Fruit fly (Drosophila melanogaster) whole organism, wandering third instar larva: ENCODE measurements around the gene Nedd8.

Source experiments
- Abd-B ChIP-seq: fragments of >200 bp; optimal IDR thresholded peaks from 2 replicates; lab custom pipeline; 2017; ENCODE audit warnings: missing biosample characterization, missing genetic modification characterization
- CG32264 ChIP-seq: fragments of 200-800 bp; sonication (Bioruptor generic); optimal IDR thresholded peaks from 2 replicates; lab custom pipeline; 2016; ENCODE audit warnings: missing biosample characterization, missing genetic modification characterization
- CG9705 ChIP-seq: fragments of 200-800 bp; sonication (Bioruptor generic); optimal IDR thresholded peaks from 2 replicates; lab custom pipeline; 2018; ENCODE audit warnings: missing biosample characterization, mild to moderate bottlenecking, missing genetic modification characterization
- CrebA ChIP-seq: fragments of 200-800 bp; sonication (Bioruptor generic); optimal IDR thresholded peaks from 2 replicates; lab custom pipeline; 2016; ENCODE audit warnings: missing biosample characterization, mild to moderate bottlenecking, missing genetic modification characterization, borderline replicate concordance
- Dfd ChIP-seq: fragments of >200 bp; optimal IDR thresholded peaks from 2 replicates; lab custom pipeline; 2017; ENCODE audit warnings: missing biosample characterization, missing genetic modification characterization
- Dif ChIP-seq: fragments of 200-275, 200-300 bp; sonication (Bioruptor generic); optimal IDR thresholded peaks from 2 replicates; lab custom pipeline; 2018; ENCODE audit warnings: missing biosample characterization, missing genetic modification characterization; ENCODE audit not compliant: partially characterized antibody
- GATAd ChIP-seq: sonication (Bioruptor generic); optimal IDR thresholded peaks from 2 replicates; lab custom pipeline; 2016; ENCODE audit warnings: missing biosample characterization, missing genetic modification characterization
- HLH106 ChIP-seq: fragments of 200-800 bp; optimal IDR thresholded peaks from 3 replicates; lab custom pipeline; 2019; ENCODE audit warnings: missing biosample characterization, mild to moderate bottlenecking, missing genetic modification characterization, moderate library complexity
- Hnf4 ChIP-seq: fragments of 200-800 bp; sonication (Bioruptor generic); optimal IDR thresholded peaks from 2 replicates; lab custom pipeline; 2016; ENCODE audit warnings: missing biosample characterization, mild to moderate bottlenecking, missing genetic modification characterization
- Hr78 ChIP-seq: fragments of >200 bp; optimal IDR thresholded peaks from 2 replicates; lab custom pipeline; 2017; ENCODE audit warnings: missing biosample characterization, missing genetic modification characterization
- Hr83 ChIP-seq: fragments of 200-300 bp; sonication (Bioruptor generic); optimal IDR thresholded peaks from 2 replicates; lab custom pipeline; 2016; ENCODE audit warnings: missing biosample characterization, mild to moderate bottlenecking, missing genetic modification characterization, moderate library complexity; ENCODE audit not compliant: poor library complexity, severe bottlenecking
- Jra ChIP-seq: sonication (Bioruptor generic); optimal IDR thresholded peaks from 2 replicates; lab custom pipeline; 2016; ENCODE audit warnings: missing biosample characterization, missing genetic modification characterization
- Mio ChIP-seq: sonication (Bioruptor generic); optimal IDR thresholded peaks from 2 replicates; lab custom pipeline; 2016; ENCODE audit warnings: missing biosample characterization, missing genetic modification characterization
- Myc ChIP-seq: fragments of >200 bp; optimal IDR thresholded peaks from 2 replicates; lab custom pipeline; 2017
- N ChIP-seq: fragments of >200 bp; optimal IDR thresholded peaks from 2 replicates; lab custom pipeline; 2018; ENCODE audit warnings: missing biosample characterization, missing external identifiers, missing genetic modification characterization
- OdsH ChIP-seq: fragments of 200-800 bp; sonication (Bioruptor generic); optimal IDR thresholded peaks from 2 replicates; lab custom pipeline; 2016; ENCODE audit warnings: missing biosample characterization, mild to moderate bottlenecking, missing genetic modification characterization
- Rel ChIP-seq, 2 experiments: fragments of 200-800 bp; sonication (Bioruptor generic) in 1 of 2; optimal IDR thresholded peaks; 2 replicates in 1 of 2; 3 replicates in 1 of 2; lab custom pipeline; 2016 to 2019; ENCODE audit warnings: mild to moderate bottlenecking in 2 of 2, missing biosample characterization in 2 of 2, missing genetic modification characterization in 2 of 2, moderate library complexity in 1 of 2
- Sp1 ChIP-seq: fragments of 200-800 bp; sonication (Bioruptor generic); optimal IDR thresholded peaks from 3 replicates; lab custom pipeline; 2019; ENCODE audit warnings: missing biosample characterization, mild to moderate bottlenecking, missing genetic modification characterization, moderate library complexity
- Vsx2 ChIP-seq: fragments of 200-300, 225-300 bp; sonication (Bioruptor generic); optimal IDR thresholded peaks from 2 replicates; lab custom pipeline; 2018; ENCODE audit warnings: missing biosample characterization, missing genetic modification characterization; ENCODE audit not compliant: partially characterized antibody
- br ChIP-seq: fragments of 200-800 bp; sonication (Bioruptor generic); optimal IDR thresholded peaks from 2 replicates; lab custom pipeline; 2016; ENCODE audit warnings: missing biosample characterization, missing genetic modification characterization
- brk ChIP-seq: fragments of 200-800 bp; sonication (Bioruptor generic); optimal IDR thresholded peaks from 2 replicates; lab custom pipeline; 2016; ENCODE audit warnings: missing biosample characterization, mild to moderate bottlenecking, missing genetic modification characterization
- dl ChIP-seq, 2 experiments: fragments of 175-275, 200-275 bp in 1 of 2; fragments of 200-275 bp in 1 of 2; sonication (Bioruptor generic); optimal IDR thresholded peaks; lab custom pipeline; 2018; ENCODE audit warnings: mild to moderate bottlenecking in 2 of 2, missing biosample characterization in 2 of 2, missing genetic modification characterization in 2 of 2, moderate library complexity in 2 of 2; ENCODE audit not compliant: partially characterized antibody in 2 of 2, insufficient read depth in 1 of 2
- dmrt93B ChIP-seq: fragments of 200-800 bp; sonication (Bioruptor generic); optimal IDR thresholded peaks from 2 replicates; lab custom pipeline; 2018; ENCODE audit warnings: missing biosample characterization, mild to moderate bottlenecking, missing genetic modification characterization
- dsf ChIP-seq: sonication (Bioruptor generic); optimal IDR thresholded peaks from 2 replicates; lab custom pipeline; 2016; ENCODE audit warnings: missing biosample characterization, missing genetic modification characterization, borderline replicate concordance
- ey ChIP-seq: fragments of 200-800 bp; sonication (Bioruptor generic); optimal IDR thresholded peaks from 2 replicates; lab custom pipeline; 2016; ENCODE audit warnings: missing biosample characterization, missing genetic modification characterization
- foxo ChIP-seq, 2 experiments: fragments of 200-800 bp; sonication (Bioruptor generic); optimal IDR thresholded peaks; 2 replicates in 1 of 2; 3 replicates in 1 of 2; lab custom pipeline; 2016 to 2017; ENCODE audit warnings: missing biosample characterization in 2 of 2, missing genetic modification characterization in 2 of 2
- fru ChIP-seq: fragments of 200-800 bp; sonication (Bioruptor generic); optimal IDR thresholded peaks from 3 replicates; lab custom pipeline; 2016; ENCODE audit warnings: missing biosample characterization, mild to moderate bottlenecking, missing genetic modification characterization
- h ChIP-seq: fragments of 200-800 bp; sonication (Bioruptor generic); optimal IDR thresholded peaks from 3 replicates; lab custom pipeline; 2016; ENCODE audit warnings: missing biosample characterization, mild to moderate bottlenecking, missing genetic modification characterization
- jim ChIP-seq: fragments of 175-275, 200-325 bp; sonication (Bioruptor generic); optimal IDR thresholded peaks from 2 replicates; lab custom pipeline; 2016; ENCODE audit warnings: missing biosample characterization, mild to moderate bottlenecking, missing genetic modification characterization
- lola ChIP-seq: fragments of >200 bp; optimal IDR thresholded peaks from 2 replicates; lab custom pipeline; 2017; ENCODE audit warnings: missing biosample characterization, missing genetic modification characterization
- pan ChIP-seq: fragments of >200 bp; optimal IDR thresholded peaks from 2 replicates; lab custom pipeline; 2017
- psq ChIP-seq: fragments of 200-800 bp; sonication (Bioruptor generic); optimal IDR thresholded peaks from 3 replicates; lab custom pipeline; 2017; ENCODE audit warnings: missing biosample characterization, mild to moderate bottlenecking, missing genetic modification characterization, moderate library complexity
- rgr ChIP-seq: fragments of 200-800 bp; sonication (Bioruptor generic); optimal IDR thresholded peaks from 3 replicates; lab custom pipeline; 2016; ENCODE audit warnings: missing biosample characterization, mild to moderate bottlenecking, missing genetic modification characterization
- sage ChIP-seq: fragments of 200-800 bp; sonication (Bioruptor generic); optimal IDR thresholded peaks from 2 replicates; lab custom pipeline; 2016; ENCODE audit warnings: missing biosample characterization, mild to moderate bottlenecking, missing genetic modification characterization
- sv ChIP-seq: fragments of 200-800 bp; sonication (Bioruptor generic); optimal IDR thresholded peaks from 3 replicates; lab custom pipeline; 2016; ENCODE audit warnings: missing biosample characterization, missing genetic modification characterization
- tai ChIP-seq: sonication (Bioruptor generic); optimal IDR thresholded peaks from 2 replicates; lab custom pipeline; 2016; ENCODE audit warnings: missing biosample characterization, missing genetic modification characterization
- usp ChIP-seq: fragments of >200 bp; optimal IDR thresholded peaks from 2 replicates; lab custom pipeline; 2017; ENCODE audit warnings: missing biosample characterization, missing genetic modification characterization
- woc ChIP-seq: sonication (Bioruptor generic); optimal IDR thresholded peaks from 2 replicates; lab custom pipeline; 2016; ENCODE audit warnings: missing biosample characterization, mild to moderate bottlenecking, missing genetic modification characterization

Gene Nedd8

dm6 chr2L:18951674-18952073, at the start of gene Nedd8:
Nedd8 (minus strand) TSS chr2L:18951837.
- no peak for TF ChIP-seq Mio (GFP tag; lab: Kevin White, UChicago)
- no peak for TF ChIP-seq OdsH (GFP tag; lab: Kevin White, UChicago)
- no peak for TF ChIP-seq Rel (GFP tag; optimal IDR thresholded peaks at IDR 0.05; lab: Kevin White, UChicago)
- peak; percentile 25 for TF ChIP-seq Rel (tag; optimal IDR thresholded peaks at IDR 0.05; lab: Kevin White, UChicago)
- no peak for TF ChIP-seq usp (GFP tag; lab: Kevin White, UChicago)
- no peak for TF ChIP-seq Vsx2 (GFP tag; lab: Kevin White, UChicago)
- no peak for TF ChIP-seq CrebA
- TF ChIP-seq br, result no peak
- TF ChIP-seq GATAd (GFP tag; lab: Kevin White, UChicago), result no peak
- TF ChIP-seq sv (GFP tag; lab: Kevin White, UChicago), result no peak
- no peak for TF ChIP-seq Myc (lab: Kevin White, UChicago)
- TF ChIP-seq h, result no peak
- no peak for TF ChIP-seq HLH106 (tag; lab: Kevin White, UChicago)
- TF ChIP-seq lola (GFP tag; lab: Kevin White, UChicago), result no peak
- TF ChIP-seq jim (GFP tag; lab: Kevin White, UChicago), result no peak
- TF ChIP-seq dl (GFP tag; optimal IDR thresholded peaks at IDR 0.05; lab: Kevin White, UChicago; ENCODE audit: insufficient read depth in 1 of 2, partially characterized antibody in 2 of 2), result no peak
- no peak for TF ChIP-seq Dif (GFP tag; lab: Kevin White, UChicago)
- no peak for TF ChIP-seq N (GFP tag; lab: Kevin White, UChicago)
- no peak for TF ChIP-seq CG9705 (GFP tag; lab: Kevin White, UChicago)
- peak; percentile 48 for TF ChIP-seq Hnf4 (GFP tag; lab: Kevin White, UChicago)
- no peak for TF ChIP-seq psq (GFP tag; lab: Kevin White, UChicago)
- TF ChIP-seq Jra (GFP tag; lab: Kevin White, UChicago), result peak; percentile 33
- TF ChIP-seq rgr (GFP tag; lab: Kevin White, UChicago), result peak; percentile 23
- no peak for TF ChIP-seq Dfd
- TF ChIP-seq Hr83 (GFP tag; lab: Kevin White, UChicago), result peak; percentile 10
- TF ChIP-seq dsf (GFP tag; lab: Kevin White, UChicago), result peak; percentile 4
- no peak for TF ChIP-seq sage (GFP tag; lab: Kevin White, UChicago)
- no peak for TF ChIP-seq Hr78 (GFP tag; lab: Kevin White, UChicago)
- no peak for TF ChIP-seq woc
- TF ChIP-seq Abd-B (GFP tag; lab: Kevin White, UChicago), result no peak
- TF ChIP-seq ey (GFP tag; lab: Kevin White, UChicago), result no peak
- TF ChIP-seq fru, result no peak
- TF ChIP-seq dmrt93B (GFP tag; lab: Kevin White, UChicago), result no peak
- TF ChIP-seq foxo (GFP tag; optimal IDR thresholded peaks at IDR 0.05; lab: Kevin White, UChicago), result no peak
- TF ChIP-seq tai (GFP tag; lab: Kevin White, UChicago), result no peak
- no peak for TF ChIP-seq CG32264 (GFP tag; lab: Kevin White, UChicago)
- no peak for TF ChIP-seq pan (lab: Kevin White, UChicago)
- no peak for TF ChIP-seq Sp1 (GFP tag; lab: Kevin White, UChicago)
- peak; percentile 74 for TF ChIP-seq brk

dm6 chr2L:18997148-18997547, 45.5 kb upstream of the Nedd8 start, which contains the start of gene CG31792:
CG31792 (plus strand) TSS chr2L:18997448.
- TF ChIP-seq Hr83 (GFP tag; lab: Kevin White, UChicago) (no peak), usp (GFP tag; lab: Kevin White, UChicago) (no peak), psq (GFP tag; lab: Kevin White, UChicago) (no peak), brk (no peak), woc (no peak)
